Fruit fly (Drosophila melanogaster): ENCODE measurements around the gene CG32772.

DNA sequence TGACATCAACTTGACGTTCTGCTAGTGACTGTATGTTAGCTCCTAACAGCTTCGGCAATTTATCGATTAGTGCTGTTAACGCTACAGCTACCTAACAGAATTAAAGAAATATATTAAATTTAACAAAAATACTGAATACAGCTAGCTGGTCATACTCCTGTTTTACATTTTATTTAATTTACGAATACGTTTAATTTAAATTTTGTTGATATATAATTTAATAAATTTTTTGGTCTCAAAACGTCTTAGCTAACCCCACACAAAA lies 29.1 kb downstream of the CG32772 start, which contains the start of gene CG44774:
- TF ChIP-seq usp (GFP tag; optimal IDR thresholded peaks at IDR 0.05) (no peak), fru (GFP tag; optimal IDR thresholded peaks at IDR 0.05) (no peak), Hr83 (GFP tag; optimal IDR thresholded peaks at IDR 0.05; ENCODE audit: poor library complexity, severe bottlenecking) (no peak), CG32264 (GFP tag; optimal IDR thresholded peaks at IDR 0.05) (no peak), dl (GFP tag; optimal IDR thresholded peaks at IDR 0.05; ENCODE audit: insufficient read depth in 1 of 2, partially characterized antibody in 2 of 2) (no peak)

Measured in whole organism, wandering third instar larva.